Worm (Caenorhabditis elegans): Measurements from ENCODE around the gene rab-33.

The rab-33 gene

DNA sequence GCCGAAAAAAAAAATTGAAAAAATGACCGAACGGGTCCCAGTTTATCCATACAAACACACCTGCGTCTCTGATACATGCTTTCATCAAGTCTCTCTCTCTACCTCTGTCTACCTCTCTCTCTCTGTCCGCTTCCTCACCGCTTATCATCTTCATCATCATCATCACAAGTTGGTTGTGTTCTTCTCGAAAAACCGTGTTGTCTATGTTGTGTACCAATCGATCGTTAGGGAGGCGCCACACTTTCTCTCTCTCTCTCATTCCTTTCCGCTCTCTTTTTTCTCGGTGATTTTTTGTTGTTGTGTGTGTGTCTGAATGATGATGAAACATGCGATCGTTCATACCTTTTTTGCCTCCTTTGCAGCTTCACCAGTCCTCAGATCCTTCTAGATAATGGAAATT, 40.0 kb downstream of the rab-33 start (continued):
- TF ChIP-seq snpc-4 (tag; optimal IDR thresholded peaks at IDR 0.05) (no peak), mep-1 (tag; optimal IDR thresholded peaks at IDR 0.05) (peak; percentile 64), F10B5.3 (tag; optimal IDR thresholded peaks at IDR 0.05) (no peak), Y48G9A.11 (GFP tag; IDR thresholded peaks at IDR 0.05) (no peak), ceh-32 (tag; optimal IDR thresholded peaks at IDR 0.05; ENCODE audit: poor library complexity) (no peak), ZK337.2 (GFP tag; IDR thresholded peaks at IDR 0.05) (no peak), spr-3 (GFP tag; optimal IDR thresholded peaks at IDR 0.05) (no peak), T20F7.1 (GFP tag; optimal IDR thresholded peaks at IDR 0.05) (no peak), php-3 (GFP tag; IDR thresholded peaks at IDR 0.05) (no peak), mxl-3 (GFP tag; optimal IDR thresholded peaks at IDR 0.05) (peak; percentile 46), lsy-2 (tag; optimal IDR thresholded peaks at IDR 0.05) (peak in 1 of 2 experiments; percentile 64), snpc-1.2 (GFP tag; IDR thresholded peaks at IDR 0.05) (no peak), lin-38 (GFP tag; IDR thresholded peaks at IDR 0.05) (peak; percentile 50), nhr-28 (tag; optimal IDR thresholded peaks at IDR 0.05) (peak; percentile 95), aha-1 (tag) (peak; percentile 94), zip-11 (GFP tag; IDR thresholded peaks at IDR 0.05) (no peak)

DNA sequence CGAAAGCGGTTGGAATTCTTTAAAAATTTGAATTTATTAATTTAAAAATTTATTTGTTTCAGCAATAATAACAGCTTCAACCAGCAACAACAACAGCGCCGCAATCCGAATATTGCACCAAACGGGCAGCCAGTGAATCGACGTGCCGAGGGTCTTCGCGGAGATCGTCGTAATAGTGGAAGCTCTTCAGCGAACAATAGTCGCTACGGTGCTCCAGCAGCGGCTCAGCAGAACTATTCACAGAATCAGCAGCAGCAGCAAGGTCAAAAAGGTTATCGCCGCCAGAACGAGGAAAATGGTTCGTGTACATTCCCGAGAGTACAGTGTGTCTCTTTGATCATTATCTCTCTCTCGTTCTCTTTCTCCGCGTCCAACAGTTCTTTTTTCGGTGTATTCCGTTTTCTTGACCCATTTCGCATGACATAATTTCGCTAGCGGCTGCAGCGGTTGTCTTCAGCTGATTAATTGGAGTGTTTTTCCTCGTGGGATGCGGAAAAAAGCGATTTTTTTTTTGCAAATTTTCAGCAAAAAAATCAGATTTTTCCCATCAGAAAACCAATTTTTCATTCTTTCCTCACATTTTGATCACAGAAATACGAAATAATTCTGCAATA, 40.6 kb downstream of the rab-33 start:
- TF ChIP-seq madf-5 (GFP tag; IDR thresholded peaks at IDR 0.05) (no peak), Y75B8A.6 (GFP tag; IDR thresholded peaks at IDR 0.05) (no peak), aha-1 (tag) (peak; percentile 56), hlh-30 (tag; optimal IDR thresholded peaks at IDR 0.05; ENCODE audit: insufficient read depth) (no peak), ceh-20 (GFP tag; IDR thresholded peaks at IDR 0.05) (no peak), hmg-1.1 (GFP tag; IDR thresholded peaks at IDR 0.05) (0 out of 2 replicates have a peak, but pooled peaks have one; percentile 14), lin-1 (GFP tag; IDR thresholded peaks at IDR 0.05) (no peak), arid-1 (GFP tag; conservative IDR thresholded peaks at IDR 0.05) (no peak), ztf-11 (tag; optimal IDR thresholded peaks at IDR 0.05) (no peak), saeg-2 (GFP tag; IDR thresholded peaks at IDR 0.05) (no peak), set-16 (GFP tag; IDR thresholded peaks at IDR 0.05) (peak; percentile 46; the same call in 1 of the 2 replicates), rbr-2 (tag; optimal IDR thresholded peaks at IDR 0.05) (no peak), Y105C5A.15 (GFP tag; IDR thresholded peaks at IDR 0.05) (no peak), hif-1 (tag; optimal IDR thresholded peaks at IDR 0.05) (no peak), zag-1 (tag; optimal IDR thresholded peaks at IDR 0.05) (no peak), zip-2 (tag; optimal IDR thresholded peaks at IDR 0.05) (no peak), daf-16 (GFP tag; optimal IDR thresholded peaks at IDR 0.05) (no peak), daf-16 (tag; optimal IDR thresholded peaks at IDR 0.05) (no peak), snpc-4 (tag; optimal IDR thresholded peaks at IDR 0.05) (no peak), zfp-3 (GFP tag; conservative IDR thresholded peaks at IDR 0.05) (no peak)

DNA sequence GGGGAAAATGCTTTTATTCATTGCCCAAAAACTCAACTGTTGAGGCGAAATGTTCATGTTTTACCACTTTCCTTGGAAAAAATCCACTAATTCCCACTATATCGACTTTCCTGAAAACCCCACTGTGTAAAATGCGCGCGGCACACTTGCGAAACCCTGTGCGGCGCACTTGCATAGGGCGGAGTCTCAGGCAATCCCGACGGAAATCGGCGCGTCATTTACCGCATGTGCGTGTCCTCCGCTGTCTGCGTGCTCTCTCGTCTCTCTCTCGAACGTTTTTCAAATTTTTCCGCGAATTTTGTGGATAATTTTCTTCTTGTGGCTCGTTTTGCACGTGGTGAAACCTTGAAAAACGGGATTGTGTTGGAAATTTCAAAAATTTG, 42.5 kb downstream of the rab-33 start, which contains the start of gene atx-2:
atx-2 (plus strand) TSS at position 226 of the 383 bp plus-strand sequence.
- no peak for TF ChIP-seq unc-39 (tag; optimal IDR thresholded peaks at IDR 0.05)
- TF ChIP-seq T20F7.1 (GFP tag; optimal IDR thresholded peaks at IDR 0.05): no peak
- peak; percentile 93 for TF ChIP-seq hmg-1.1 (GFP tag; IDR thresholded peaks at IDR 0.05)
- TF ChIP-seq dmd-6 (GFP tag; IDR thresholded peaks at IDR 0.05): peak; percentile 87
- TF ChIP-seq mes-2 (tag; optimal IDR thresholded peaks at IDR 0.05; ENCODE audit: poor library complexity, severe bottlenecking): peak; percentile 97
- no peak for TF ChIP-seq daf-8 (GFP tag; IDR thresholded peaks at IDR 0.05)
- no peak for TF ChIP-seq nhr-76 (tag; optimal IDR thresholded peaks at IDR 0.05)
- TF ChIP-seq nhr-11 (tag; optimal IDR thresholded peaks at IDR 0.05): peak; percentile 56
- TF ChIP-seq tra-1 (GFP tag; IDR thresholded peaks at IDR 0.05): peak; percentile 93
- TF ChIP-seq fos-1 (tag; optimal IDR thresholded peaks at IDR 0.05): no peak
- no peak for TF ChIP-seq zfp-2 (tag; optimal IDR thresholded peaks at IDR 0.05)
- peak; percentile 72 for TF ChIP-seq lin-15B (tag; optimal IDR thresholded peaks at IDR 0.05)
- TF ChIP-seq ces-1 (GFP tag; optimal IDR thresholded peaks at IDR 0.05): no peak
- peak; percentile 97 for TF ChIP-seq mxl-3 (GFP tag; optimal IDR thresholded peaks at IDR 0.05)
- TF ChIP-seq egl-43 (GFP tag; IDR thresholded peaks at IDR 0.05): peak; percentile 98
- TF ChIP-seq vab-7 (GFP tag; IDR thresholded peaks at IDR 0.05): peak; percentile 97
- TF ChIP-seq saeg-2 (GFP tag; IDR thresholded peaks at IDR 0.05): 0 out of 2 replicates have a peak, but pooled peaks have one; percentile 61
- TF ChIP-seq spr-3 (GFP tag; optimal IDR thresholded peaks at IDR 0.05): peak; percentile 81
- TF ChIP-seq dve-1 (tag; optimal IDR thresholded peaks at IDR 0.05; ENCODE audit: insufficient read depth): peak; percentile 82
- peak; percentile 91 for TF ChIP-seq aha-1 (tag)
- TF ChIP-seq ztf-11 (tag; optimal IDR thresholded peaks at IDR 0.05): no peak
- peak in 1 of 2 experiments; percentile 30 for TF ChIP-seq ZK546.5 (tag; optimal IDR thresholded peaks at IDR 0.05)
